Worm (Caenorhabditis elegans): ENCODE measurements around the gene F53C3.1.

ce11 chrII:3908135-3908534 is 3.7 kb upstream of the F53C3.1 start:
- no peak for TF ChIP-seq snpc-4 (tag; optimal IDR thresholded peaks at IDR 0.05)
- no peak for TF ChIP-seq mab-5 (tag; optimal IDR thresholded peaks at IDR 0.05)
- no peak for TF ChIP-seq ham-2 (GFP tag; optimal IDR thresholded peaks at IDR 0.05)
- TF ChIP-seq ceh-43 (GFP tag; optimal IDR thresholded peaks at IDR 0.05): no peak
- no peak for TF ChIP-seq lsy-2 (tag; optimal IDR thresholded peaks at IDR 0.05)
